Fruit fly (Drosophila melanogaster) whole organism, embryonic: Measurements from ENCODE around the gene CG43088.

Experiments used
- BtbVII ChIP-seq: fragments of 200-800 bp; sonication (Bioruptor generic); optimal IDR thresholded peaks from 3 replicates; lab custom pipeline; 2017; ENCODE audit warnings: missing biosample characterization, mild to moderate bottlenecking, missing genetic modification characterization
- CG10979 ChIP-seq: fragments of 200-800 bp; sonication (Bioruptor generic); optimal IDR thresholded peaks from 2 replicates; lab custom pipeline; 2018; ENCODE audit warnings: missing biosample characterization, mild to moderate bottlenecking, missing genetic modification characterization, moderate library complexity
- CG11093 ChIP-seq: fragments of 200-800 bp; sonication (Bioruptor generic); IDR thresholded peaks from 3 replicates; pipeline ENCODE4 v1.3.6; 2022; ENCODE audit warnings: missing biosample characterization, missing genetic modification characterization
- CG11504 ChIP-seq: fragments of 200-800 bp; sonication (Bioruptor generic); optimal IDR thresholded peaks from 3 replicates; lab custom pipeline; 2019; ENCODE audit warnings: missing biosample characterization, mild to moderate bottlenecking, missing genetic modification characterization, moderate library complexity
- CG12104 ChIP-seq: fragments of 200-800 bp; sonication (Bioruptor generic); optimal IDR thresholded peaks from 3 replicates; lab custom pipeline; 2016; ENCODE audit warnings: missing biosample characterization, missing genetic modification characterization
- CG12155 ChIP-seq: fragments of 200-800 bp; sonication (Bioruptor generic); optimal IDR thresholded peaks from 3 replicates; lab custom pipeline; 2016; ENCODE audit warnings: missing biosample characterization, missing genetic modification characterization
- CG12769 ChIP-seq: fragments of 200-800 bp; sonication (Bioruptor generic); optimal IDR thresholded peaks from 2 replicates; lab custom pipeline; 2019; ENCODE audit warnings: missing biosample characterization, mild to moderate bottlenecking, missing genetic modification characterization, moderate library complexity
- CG13287 ChIP-seq: fragments of 200-800 bp; sonication (Bioruptor generic); IDR thresholded peaks from 2 replicates; pipeline ENCODE4 v1.3.6; 2022; ENCODE audit warnings: missing biosample characterization, missing genetic modification characterization; ENCODE audit not compliant: partially characterized antibody
- CG13894 ChIP-seq: fragments of 200-800 bp; sonication (Bioruptor generic); optimal IDR thresholded peaks from 3 replicates; lab custom pipeline; 2018; ENCODE audit warnings: missing biosample characterization, mild to moderate bottlenecking, missing genetic modification characterization, moderate library complexity
- CG14050 ChIP-seq: fragments of 200-800 bp; sonication (Bioruptor generic); IDR thresholded peaks from 3 replicates; pipeline ENCODE4 v1.3.6; 2022; ENCODE audit warnings: missing biosample characterization, missing genetic modification characterization
- CG17612 ChIP-seq: fragments of 200-800 bp; sonication (Bioruptor generic); IDR thresholded peaks from 2 replicates; pipeline ENCODE4 v1.3.6; 2022; ENCODE audit warnings: missing biosample characterization, missing genetic modification characterization
- CG17829 ChIP-seq: fragments of 200-800 bp; optimal IDR thresholded peaks from 2 replicates; lab custom pipeline; 2019; ENCODE audit warnings: missing biosample characterization, mild to moderate bottlenecking, missing genetic modification characterization, moderate library complexity
- CG18476 ChIP-seq: fragments of 200-800 bp; sonication (Bioruptor generic); optimal IDR thresholded peaks from 2 replicates; lab custom pipeline; 2016; ENCODE audit warnings: missing biosample characterization, mild to moderate bottlenecking, missing genetic modification characterization
- CG32772 ChIP-seq: fragments of 200-800 bp; sonication (Bioruptor generic); IDR thresholded peaks from 2 replicates; pipeline ENCODE4 v1.3.6; 2022; ENCODE audit warnings: missing biosample characterization, missing genetic modification characterization
- CG43689 ChIP-seq: fragments of 200-800 bp; sonication (Bioruptor generic); IDR thresholded peaks from 2 replicates; pipeline ENCODE4 v1.3.6; 2022; ENCODE audit warnings: missing biosample characterization, missing genetic modification characterization
- CG6254 ChIP-seq: fragments of 200-800 bp; sonication (Bioruptor generic); optimal IDR thresholded peaks from 3 replicates; lab custom pipeline; 2017; ENCODE audit warnings: mild to moderate bottlenecking, missing biosample characterization, missing genetic modification reagents, missing genetic modification characterization
- Doc2 ChIP-seq: fragments of 200-800 bp; sonication (Bioruptor generic); IDR thresholded peaks from 2 replicates; pipeline ENCODE4 v1.3.6; 2022; ENCODE audit warnings: missing biosample characterization, missing genetic modification characterization
- Doc3 ChIP-seq: fragments of 200-800 bp; sonication (Bioruptor generic); IDR thresholded peaks from 3 replicates; pipeline ENCODE4 v1.3.6; 2022; ENCODE audit warnings: missing biosample characterization, missing genetic modification characterization; ENCODE audit not compliant: partially characterized antibody
- Drgx ChIP-seq: fragments of 200-800 bp; sonication (Bioruptor generic); IDR thresholded peaks from 2 replicates; pipeline ENCODE4 v1.3.6; 2022; ENCODE audit warnings: missing biosample characterization, missing genetic modification characterization
- Fer3 ChIP-seq: fragments of 200-800 bp; sonication (Bioruptor generic); optimal IDR thresholded peaks from 2 replicates; lab custom pipeline; 2018; ENCODE audit warnings: missing biosample characterization, mild to moderate bottlenecking, missing genetic modification characterization, moderate library complexity
- Gug ChIP-seq: fragments of 200-800 bp; sonication (Bioruptor generic); IDR thresholded peaks from 4 replicates; pipeline ENCODE4 v1.3.6; 2022; ENCODE audit warnings: missing biosample characterization, missing genetic modification characterization
- HLH54F ChIP-seq: fragments of 200-800 bp; sonication (Bioruptor generic); optimal IDR thresholded peaks from 3 replicates; lab custom pipeline; 2016; ENCODE audit warnings: missing biosample characterization, missing genetic modification characterization
- Nf-YB ChIP-seq: fragments of 200-800 bp; sonication (Bioruptor generic); optimal IDR thresholded peaks from 3 replicates; lab custom pipeline; 2019; ENCODE audit warnings: missing biosample characterization, mild to moderate bottlenecking, missing genetic modification characterization, moderate library complexity
- Nf-YC ChIP-seq: fragments of 200-800 bp; optimal IDR thresholded peaks from 3 replicates; lab custom pipeline; 2019; ENCODE audit warnings: missing biosample characterization, mild to moderate bottlenecking, missing genetic modification characterization, moderate library complexity
- Poxn ChIP-seq: fragments of 200-800 bp; sonication (Bioruptor generic); IDR thresholded peaks from 2 replicates; pipeline ENCODE4 v1.3.6; 2022; ENCODE audit warnings: missing biosample characterization, missing genetic modification characterization
- Side ChIP-seq: fragments of 200-800 bp; sonication (Bioruptor generic); optimal IDR thresholded peaks from 2 replicates; lab custom pipeline; 2016; ENCODE audit warnings: missing biosample characterization, missing genetic modification characterization
- Trl ChIP-seq, 3 experiments: fragments of >200 bp in 2 of 3; fragments of 200-800 bp in 1 of 3; sonication (Bioruptor generic) in 1 of 3; optimal IDR thresholded peaks; 2 replicates in 1 of 3; 3 replicates in 2 of 3; lab custom pipeline; 2016 to 2017; ENCODE audit warnings: missing biosample characterization in 1 of 3, missing genetic modification characterization in 1 of 3
- Xbp1 ChIP-seq: fragments of 200-800 bp; sonication (Bioruptor generic); optimal IDR thresholded peaks from 3 replicates; lab custom pipeline; 2016; ENCODE audit warnings: missing biosample characterization, mild to moderate bottlenecking, missing genetic modification characterization
- ap ChIP-seq: fragments of 200-800 bp; sonication (Bioruptor generic); IDR thresholded peaks from 2 replicates; pipeline ENCODE4 v1.3.6; 2022; ENCODE audit warnings: missing biosample characterization, missing genetic modification characterization
- gcm2 ChIP-seq: fragments of 200-800 bp; sonication (Bioruptor generic); optimal IDR thresholded peaks from 2 replicates; lab custom pipeline; 2016; ENCODE audit warnings: missing biosample characterization, missing genetic modification characterization
- gsb ChIP-seq: fragments of 200-800 bp; sonication (Bioruptor generic); IDR thresholded peaks from 2 replicates; pipeline ENCODE4 v1.3.6; 2022; ENCODE audit warnings: missing biosample characterization, missing genetic modification characterization
- ind ChIP-seq: fragments of 200-800 bp; sonication (Bioruptor generic); optimal IDR thresholded peaks from 3 replicates; lab custom pipeline; 2016; ENCODE audit warnings: missing biosample characterization, missing genetic modification characterization
- insv ChIP-seq, 2 experiments: fragments of 200-800 bp; sonication (Bioruptor generic); optimal IDR thresholded peaks; 3 replicates each; lab custom pipeline; 2016 to 2018; ENCODE audit warnings: missing biosample characterization in 2 of 2, missing genetic modification characterization in 2 of 2
- inv ChIP-seq: fragments of 200-800 bp; sonication (Bioruptor generic); IDR thresholded peaks from 2 replicates; pipeline ENCODE4 v1.3.6; 2022; ENCODE audit warnings: missing biosample characterization, missing genetic modification characterization; ENCODE audit not compliant: partially characterized antibody
- kah ChIP-seq: fragments of 200-800 bp; sonication (Bioruptor generic); optimal IDR thresholded peaks from 2 replicates; lab custom pipeline; 2018; ENCODE audit warnings: missing biosample characterization, mild to moderate bottlenecking, missing genetic modification characterization
- maf-S ChIP-seq: fragments of 200-800 bp; sonication (Bioruptor generic); optimal IDR thresholded peaks from 2 replicates; lab custom pipeline; 2016; ENCODE audit warnings: missing biosample characterization, missing genetic modification characterization
- mam ChIP-seq: fragments of 200-800 bp; sonication (Bioruptor generic); optimal IDR thresholded peaks from 3 replicates; lab custom pipeline; 2016; ENCODE audit warnings: missing biosample characterization, missing genetic modification characterization
- nau ChIP-seq: fragments of 200-800 bp; sonication (Bioruptor generic); optimal IDR thresholded peaks from 3 replicates; lab custom pipeline; 2017; ENCODE audit warnings: missing biosample characterization, mild to moderate bottlenecking, missing genetic modification characterization, missing genetic modification reagents
- pan ChIP-seq, 4 experiments: fragments of >200 bp in 3 of 4; fragments of 200-800 bp in 1 of 4; sonication (Bioruptor generic) in 1 of 4; optimal IDR thresholded peaks in 3 of 4; IDR thresholded peaks in 1 of 4; 2 replicates each; pipeline versions ENCODE4 v1.3.6 to Lab custom; 2017 to 2022; ENCODE audit warnings: missing biosample characterization in 2 of 4, missing genetic modification characterization in 2 of 4, mixed read lengths in 1 of 4
- phol ChIP-seq: fragments of 200-800 bp; sonication (Bioruptor generic); optimal IDR thresholded peaks from 3 replicates; lab custom pipeline; 2018; ENCODE audit warnings: missing biosample characterization, mild to moderate bottlenecking, missing genetic modification characterization, moderate library complexity
- ro ChIP-seq: fragments of 200-800 bp; sonication (Bioruptor generic); IDR thresholded peaks from 2 replicates; pipeline ENCODE4 v1.3.6; 2022; ENCODE audit warnings: missing biosample characterization, missing genetic modification characterization
- sc ChIP-seq, 3 experiments: fragments of >200 bp in 2 of 3; fragments of 200-800 bp in 1 of 3; sonication (Bioruptor generic) in 1 of 3; optimal IDR thresholded peaks; 2 replicates in 2 of 3; 3 replicates in 1 of 3; lab custom pipeline; 2017; ENCODE audit warnings: mild to moderate bottlenecking in 1 of 3, missing biosample characterization in 1 of 3, missing genetic modification characterization in 1 of 3, missing genetic modification reagents in 1 of 3
- ssp ChIP-seq: fragments of 200-800 bp; sonication (Bioruptor generic); IDR thresholded peaks from 2 replicates; pipeline ENCODE4 v1.3.6; 2022; ENCODE audit warnings: missing biosample characterization, missing genetic modification characterization
- tin ChIP-seq: fragments of 200-800 bp; sonication (Bioruptor generic); optimal IDR thresholded peaks from 3 replicates; lab custom pipeline; 2016; ENCODE audit warnings: missing biosample characterization, missing genetic modification characterization
- tio ChIP-seq: fragments of 200-800 bp; sonication (Bioruptor generic); optimal IDR thresholded peaks from 2 replicates; lab custom pipeline; 2017; ENCODE audit warnings: missing biosample characterization, missing genetic modification characterization, inconsistent platforms
- tna ChIP-seq: fragments of 200-800 bp; sonication (Bioruptor generic); IDR thresholded peaks from 2 replicates; pipeline ENCODE4 v1.3.6; 2022; ENCODE audit warnings: missing biosample characterization, missing genetic modification characterization; ENCODE audit not compliant: partially characterized antibody
- zf30C ChIP-seq: fragments of 200-800 bp; sonication (Bioruptor generic); optimal IDR thresholded peaks from 3 replicates; lab custom pipeline; 2018; ENCODE audit warnings: missing biosample characterization, mild to moderate bottlenecking, missing genetic modification characterization

The CG43088 gene

dm6 chrX:14743819-14744218 lies 41.7 kb downstream of the CG43088 start (continued):
- TF ChIP-seq inv (GFP tag; lab: Robert Waterston, UW) = no peak
- TF ChIP-seq mam (GFP tag; lab: Kevin White, UChicago) = no peak
- TF ChIP-seq Nf-YC (tag; lab: Kevin White, UChicago) = peak; percentile 22
- TF ChIP-seq Doc3 (GFP tag; lab: Robert Waterston, UW) = no peak
- 0 out of 2 replicates have a peak, but pooled peaks have one; percentile 11 for TF ChIP-seq CG32772 (GFP tag; lab: Robert Waterston, UW)
- TF ChIP-seq Doc2 = no peak
- peak; percentile 49 for TF ChIP-seq Nf-YB (GFP tag; lab: Kevin White, UChicago)
- TF ChIP-seq CG6254 (GFP tag; lab: Kevin White, UChicago) = peak; percentile 34
- 0 out of 2 replicates have a peak, but pooled peaks have one; percentile 26 for TF ChIP-seq ap (GFP tag; lab: Robert Waterston, UW)
- TF ChIP-seq insv (GFP tag; optimal IDR thresholded peaks at IDR 0.05; lab: Kevin White, UChicago) = no peak
- TF ChIP-seq HLH54F = no peak
- peak; percentile 33 for TF ChIP-seq Xbp1
- TF ChIP-seq gcm2 (GFP tag; lab: Kevin White, UChicago) = no peak
- TF ChIP-seq CG17829 (tag; lab: Kevin White, UChicago) = peak; percentile 58
- TF ChIP-seq Fer3 = peak; percentile 5
- no peak for TF ChIP-seq CG17612 (GFP tag; lab: Robert Waterston, UW)
- peak; percentile 73 for TF ChIP-seq phol (tag; lab: Kevin White, UChicago)
- TF ChIP-seq zf30C (GFP tag; lab: Kevin White, UChicago) = no peak
- TF ChIP-seq CG10979 (tag; lab: Kevin White, UChicago) = peak; percentile 80
- TF ChIP-seq ind (GFP tag; lab: Kevin White, UChicago) = peak; percentile 20
- peak; percentile 38 for TF ChIP-seq tio (GFP tag; lab: Kevin White, UChicago)
- peak; percentile 22 for TF ChIP-seq nau (GFP tag; lab: Kevin White, UChicago)
- TF ChIP-seq tin (GFP tag; lab: Kevin White, UChicago) = peak; percentile 25
- TF ChIP-seq tna (GFP tag; lab: Robert Waterston, UW) = no peak
- no peak for TF ChIP-seq BtbVII (GFP tag; lab: Kevin White, UChicago)
- no peak for TF ChIP-seq gsb (GFP tag; lab: Robert Waterston, UW)
- TF ChIP-seq Gug = peak; percentile 1; the same call in 1 of the 4 replicates
- TF ChIP-seq, all 482 proteins: peak for 179

DNA sequence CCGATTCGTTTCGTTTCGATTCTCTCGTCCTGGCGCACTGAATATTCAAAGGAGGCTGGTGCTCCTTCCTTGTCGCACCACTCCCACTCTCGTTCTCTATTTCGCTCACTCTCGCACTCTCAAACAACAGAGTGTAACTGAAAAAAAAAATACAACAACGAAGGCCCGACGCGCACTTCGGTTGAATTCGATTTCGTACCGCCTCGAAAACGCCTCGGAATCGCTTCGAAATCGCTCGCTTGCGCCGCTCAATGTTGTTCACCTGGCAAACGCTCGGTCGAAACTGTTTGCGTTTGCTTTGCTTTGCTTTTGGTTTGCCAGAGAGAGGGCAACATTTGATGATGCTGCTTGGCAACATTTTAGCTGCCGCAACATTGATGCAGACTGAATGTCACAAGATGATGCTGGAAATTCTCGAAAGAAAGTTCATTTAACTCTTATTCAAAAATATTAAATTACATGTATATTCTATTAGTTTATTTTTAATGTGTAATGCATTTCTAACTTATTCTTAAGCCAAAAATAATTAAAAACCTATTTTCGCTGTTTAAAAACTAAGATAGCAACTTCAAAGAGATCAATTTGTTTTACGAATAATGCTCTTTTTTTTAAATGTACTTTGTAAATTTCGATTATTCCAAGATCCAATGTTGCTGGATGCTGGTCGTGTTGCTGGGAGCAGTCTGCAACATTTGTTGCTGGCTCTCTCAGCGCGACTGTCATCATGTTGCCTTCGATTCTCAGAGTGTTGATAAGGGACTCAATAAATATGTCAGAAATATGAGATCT lies 47.1 kb downstream of the CG43088 start, which contains the start of gene NetB:
NetB (minus strand) TSS at position 291 of the 789 bp plus-strand sequence.
- TF ChIP-seq kah (GFP tag; lab: Kevin White, UChicago) (no peak), ro (GFP tag; lab: Robert Waterston, UW) (no peak), CG14050 (GFP tag; lab: Robert Waterston, UW) (no peak), CG18476 (GFP tag; lab: Kevin White, UChicago) (no peak), CG13894 (tag; lab: Kevin White, UChicago) (peak; percentile 58), CG12155 (GFP tag; lab: Kevin White, UChicago) (no peak), Nf-YC (tag; lab: Kevin White, UChicago) (peak; percentile 18), CG13287 (GFP tag; lab: Robert Waterston, UW) (peak; percentile 26; the same call in 1 of the 2 replicates), Drgx (GFP tag; lab: Robert Waterston, UW) (no peak), Side (GFP tag; lab: Kevin White, UChicago) (peak; percentile 28), maf-S (GFP tag; lab: Kevin White, UChicago) (no peak), sc (optimal IDR thresholded peaks at IDR 0.05; lab: Kevin White, UChicago) (no peak), sc (GFP tag; optimal IDR thresholded peaks at IDR 0.05; lab: Kevin White, UChicago) (no peak), Trl (optimal IDR thresholded peaks at IDR 0.05; lab: Kevin White, UChicago) (peak; percentile 36 to 37), Trl (GFP tag; optimal IDR thresholded peaks at IDR 0.05; lab: Kevin White, UChicago) (peak; percentile 25), Poxn (GFP tag; lab: Robert Waterston, UW) (no peak), CG12769 (tag; lab: Kevin White, UChicago) (peak; percentile 24), CG12104 (GFP tag; lab: Kevin White, UChicago) (no peak), pan (optimal IDR thresholded peaks at IDR 0.05; lab: Kevin White, UChicago) (no peak), pan (GFP tag; optimal IDR thresholded peaks at IDR 0.05 in 1 of 2, IDR thresholded peaks at IDR 0.05 in 1 of 2) (peak in 1 of 2 experiments; percentile 14), ssp (no peak), CG11093 (GFP tag; lab: Robert Waterston, UW) (no peak), CG11504 (tag; lab: Kevin White, UChicago) (peak; percentile 100), CG43689 (GFP tag; lab: Robert Waterston, UW) (no peak)
